Fruit fly (Drosophila melanogaster): ENCODE measurements around the gene trc.

The trc gene

DNA sequence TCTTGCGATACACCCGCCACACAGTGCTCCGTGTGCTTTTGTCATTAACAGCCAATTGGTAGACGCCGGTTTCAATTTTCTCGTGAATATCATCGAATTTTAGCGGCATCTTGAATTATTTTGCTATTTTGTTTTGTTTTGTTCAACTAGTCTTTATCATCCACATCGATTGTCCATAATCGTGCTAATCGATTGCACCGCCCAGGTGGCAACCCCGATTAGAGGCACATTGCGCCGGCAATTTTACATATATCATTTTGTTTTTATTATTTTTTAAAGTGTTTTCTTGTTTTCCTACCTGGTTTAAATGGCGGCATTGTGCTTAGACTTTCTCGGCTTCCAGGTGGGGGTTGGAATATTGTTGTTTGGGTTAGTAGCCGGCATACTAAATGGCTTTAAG is 28.2 kb downstream of the trc start, which contains the start of gene CG34116 (continued):
- TF ChIP-seq CG16813 (GFP tag; IDR thresholded peaks at IDR 0.05; ENCODE audit: partially characterized antibody) (peak; percentile 61), CG15073 (GFP tag; optimal IDR thresholded peaks at IDR 0.05) (no peak), CG4328 (GFP tag; optimal IDR thresholded peaks at IDR 0.05) (no peak), CrebB (tag; optimal IDR thresholded peaks at IDR 0.05) (no peak), MBD-R2 (GFP tag; IDR thresholded peaks at IDR 0.05) (peak; percentile 61; the same call in 1 of the 2 replicates), CG4360 (GFP tag; IDR thresholded peaks at IDR 0.05) (no peak), sug (tag; optimal IDR thresholded peaks at IDR 0.05) (no peak), zen2 (GFP tag; IDR thresholded peaks at IDR 0.05; ENCODE audit: partially characterized antibody) (peak; percentile 75; the same call in 2 of the 3 replicates), Bteb2 (GFP tag; optimal IDR thresholded peaks at IDR 0.05) (no peak), nmo (GFP tag; optimal IDR thresholded peaks at IDR 0.05) (no peak), kah (GFP tag; optimal IDR thresholded peaks at IDR 0.05) (no peak), bsh (GFP tag; optimal IDR thresholded peaks at IDR 0.05) (no peak), Sry-δ (GFP tag; optimal IDR thresholded peaks at IDR 0.05) (peak; percentile 48), vnd (GFP tag; IDR thresholded peaks at IDR 0.05; ENCODE audit: partially characterized antibody) (peak; percentile 49; the same call in 2 of the 3 replicates), Doc3 (GFP tag; IDR thresholded peaks at IDR 0.05; ENCODE audit: partially characterized antibody) (peak; percentile 54), CG17568 (GFP tag; optimal IDR thresholded peaks at IDR 0.05) (no peak), tll (GFP tag; optimal IDR thresholded peaks at IDR 0.05) (no peak), al (GFP tag; IDR thresholded peaks at IDR 0.05) (no peak), Ets65A (GFP tag) (peak; percentile 38), CG2116 (GFP tag; optimal IDR thresholded peaks at IDR 0.05) (peak; percentile 24), sna (GFP tag; IDR thresholded peaks at IDR 0.05; ENCODE audit: partially characterized antibody) (peak; percentile 19; the same call in 1 of the 2 replicates), cg (GFP tag; optimal IDR thresholded peaks at IDR 0.05) (peak; percentile 7), CG11504 (tag; optimal IDR thresholded peaks at IDR 0.05) (no peak), trem (tag; optimal IDR thresholded peaks at IDR 0.05) (peak; percentile 26), HLH4C (GFP tag; IDR thresholded peaks at IDR 0.05; ENCODE audit: partially characterized antibody) (peak; percentile 67), CG2129 (GFP tag; IDR thresholded peaks at IDR 0.05; ENCODE audit: partially characterized antibody) (peak; percentile 36), CG34224 (GFP tag; IDR thresholded peaks at IDR 0.05; ENCODE audit: partially characterized antibody) (peak; percentile 59), CG6765 (GFP tag; optimal IDR thresholded peaks at IDR 0.05) (no peak), unc-4 (GFP tag; IDR thresholded peaks at IDR 0.05; ENCODE audit: partially characterized antibody) (peak; percentile 57; the same call in 1 of the 2 replicates), ttk (GFP tag; IDR thresholded peaks at IDR 0.05) (no peak), hbn (GFP tag; IDR thresholded peaks at IDR 0.05; ENCODE audit: partially characterized antibody) (peak; percentile 56), CG13287 (GFP tag; IDR thresholded peaks at IDR 0.05; ENCODE audit: partially characterized antibody) (peak; percentile 71), nerfin-2 (GFP tag; IDR thresholded peaks at IDR 0.05; ENCODE audit: partially characterized antibody) (peak; percentile 59), CG9727 (GFP tag; optimal IDR thresholded peaks at IDR 0.05) (no peak), CG34422 (GFP tag; IDR thresholded peaks at IDR 0.05) (peak; percentile 21; the same call in 1 of the 3 replicates), Opbp (GFP tag; IDR thresholded peaks at IDR 0.05; ENCODE audit: partially characterized antibody) (peak; percentile 57; the same call in 2 of the 3 replicates), hb (GFP tag; IDR thresholded peaks at IDR 0.05; ENCODE audit: partially characterized antibody) (peak; percentile 57; the same call in 1 of the 3 replicates), ind (GFP tag; optimal IDR thresholded peaks at IDR 0.05) (no peak), CG7963 (GFP tag; IDR thresholded peaks at IDR 0.05; ENCODE audit: partially characterized antibody) (peak; percentile 38; the same call in 2 of the 3 replicates), MESR4 (GFP tag; optimal IDR thresholded peaks at IDR 0.05) (peak; percentile 14), B-H1 (GFP tag; IDR thresholded peaks at IDR 0.05) (no peak), dm (GFP tag; optimal IDR thresholded peaks at IDR 0.05) (no peak), crp (GFP tag; optimal IDR thresholded peaks at IDR 0.05) (peak in 1 of 2 experiments; percentile 62), phol (tag; optimal IDR thresholded peaks at IDR 0.05) (peak; percentile 30), Sin3A (optimal IDR thresholded peaks at IDR 0.05) (peak; percentile 22), Dll (GFP tag; IDR thresholded peaks at IDR 0.05; ENCODE audit: partially characterized antibody) (peak; percentile 71), tna (GFP tag; IDR thresholded peaks at IDR 0.05; ENCODE audit: partially characterized antibody) (peak; percentile 55; the same call in 1 of the 2 replicates), Dref (GFP tag; IDR thresholded peaks at IDR 0.05) (peak; percentile 76)
